Worm (Caenorhabditis elegans) whole organism, L1 larva: ENCODE results near the gene F28F9.2.

Source experiments
- ets-5 ChIP-seq: fragments of 200-800 bp; sonication (Bioruptor generic); IDR thresholded peaks from 2 replicates; pipeline ENCODE4 v1.3.6; 2022; ENCODE audit warnings: missing genetic modification characterization, missing compliant biosample characterization
- fkh-10 ChIP-seq: sonication (generic microtip); optimal IDR thresholded peaks from 2 replicates; lab custom pipeline; 2017; ENCODE audit warnings: missing biosample characterization, missing genetic modification reagents, missing genetic modification characterization
- fos-1 ChIP-seq: fragments of 150-350 bp; optimal IDR thresholded peaks from 2 replicates; lab custom pipeline; 2014; ENCODE audit warnings: missing biosample characterization, missing genetic modification characterization
- irx-1 ChIP-seq: sonication (generic microtip); optimal IDR thresholded peaks from 2 replicates; lab custom pipeline; 2016; ENCODE audit warnings: missing genetic modification characterization, missing compliant biosample characterization
- nhr-71 ChIP-seq: sonication (generic microtip); optimal IDR thresholded peaks from 2 replicates; lab custom pipeline; 2016; ENCODE audit warnings: mild to moderate bottlenecking, missing genetic modification characterization, moderate library complexity, missing compliant biosample characterization
- nhr-76 ChIP-seq: sonication (generic microtip); optimal IDR thresholded peaks from 2 replicates; lab custom pipeline; 2017; ENCODE audit warnings: missing biosample characterization, missing genetic modification characterization
- nhr-77 ChIP-seq: fragments of 150-350 bp; optimal IDR thresholded peaks from 2 replicates; lab custom pipeline; 2014; ENCODE audit warnings: missing biosample characterization, missing genetic modification characterization
- rnt-1 ChIP-seq: sonication (generic microtip); optimal IDR thresholded peaks from 2 replicates; lab custom pipeline; 2016; ENCODE audit warnings: mild to moderate bottlenecking, missing genetic modification characterization, moderate library complexity, missing compliant biosample characterization
- snpc-4 ChIP-seq: fragments of 150-350 bp; optimal IDR thresholded peaks from 2 replicates; lab custom pipeline; 2014; ENCODE audit warnings: missing biosample characterization, missing genetic modification characterization
- ztf-4 ChIP-seq: fragments of 150-350 bp; optimal IDR thresholded peaks from 2 replicates; lab custom pipeline; 2014; ENCODE audit warnings: missing biosample characterization, missing genetic modification characterization

- TF ChIP-seq nhr-76 (tag; lab: Kevin White, UChicago) (no peak), ets-5 (GFP tag; lab: Robert Waterston, UW) (no peak), nhr-71 (no peak), nhr-77 (tag; lab: Kevin White, UChicago) (no peak), irx-1 (no peak), ztf-4 (no peak), rnt-1 (tag; lab: Kevin White, UChicago) (no peak), fkh-10 (no peak), fos-1 (tag; lab: Kevin White, UChicago) (no peak), snpc-4 (tag; lab: Kevin White, UChicago) (no peak)
These were observed 45.8 kb downstream of the F28F9.2 start, which contains the start of gene oac-22 for ce11 chrIV:3885369-3885768.
